Fruit fly (Drosophila melanogaster): ENCODE data around the gene Rnb.
A peak's percentile ranks its signal among the peaks of the same experiment; 100 is the strongest.

Gene Rnb

dm6 chr3R:29837771-29838170 is 38.6 kb upstream of the Rnb start (continued):
- no peak for TF ChIP-seq achi (GFP tag; optimal IDR thresholded peaks at IDR 0.05)
- no peak for TF ChIP-seq Hr38 (GFP tag; optimal IDR thresholded peaks at IDR 0.05)
- TF ChIP-seq CG4318 (GFP tag; optimal IDR thresholded peaks at IDR 0.05): no peak
- no peak for TF ChIP-seq CG11902 (GFP tag; optimal IDR thresholded peaks at IDR 0.05)
- TF ChIP-seq CG32006 (GFP tag; optimal IDR thresholded peaks at IDR 0.05): peak; percentile 64
- TF ChIP-seq Sox15 (GFP tag; optimal IDR thresholded peaks at IDR 0.05): no peak
- peak in 1 of 2 experiments; percentile 34 for TF ChIP-seq ss (GFP tag; optimal IDR thresholded peaks at IDR 0.05)
- TF ChIP-seq acj6 (GFP tag; optimal IDR thresholded peaks at IDR 0.05): no peak
- TF ChIP-seq CG11762 (GFP tag; optimal IDR thresholded peaks at IDR 0.05; ENCODE audit: insufficient read depth): no peak
- TF ChIP-seq Sox102F (GFP tag; optimal IDR thresholded peaks at IDR 0.05): no peak
- no peak for TF ChIP-seq Ets96B (tag; optimal IDR thresholded peaks at IDR 0.05)
- no peak for TF ChIP-seq dsx (GFP tag; optimal IDR thresholded peaks at IDR 0.05; ENCODE audit: poor library complexity, severe bottlenecking)
- peak; percentile 4 for TF ChIP-seq pdm3 (GFP tag; optimal IDR thresholded peaks at IDR 0.05)
- TF ChIP-seq topi (GFP tag; optimal IDR thresholded peaks at IDR 0.05): no peak
- TF ChIP-seq Gug (GFP tag; IDR thresholded peaks at IDR 0.05): no peak
- no peak for TF ChIP-seq OdsH (GFP tag; optimal IDR thresholded peaks at IDR 0.05)
- TF ChIP-seq svp (GFP tag): no peak
- TF ChIP-seq salr (GFP tag; optimal IDR thresholded peaks at IDR 0.05): no peak
- no peak for TF ChIP-seq Hr39 (GFP tag; optimal IDR thresholded peaks at IDR 0.05)
- TF ChIP-seq CG6792 (GFP tag; optimal IDR thresholded peaks at IDR 0.05): no peak
- no peak for TF ChIP-seq dac (GFP tag; optimal IDR thresholded peaks at IDR 0.05)
- TF ChIP-seq fkh (GFP tag; optimal IDR thresholded peaks at IDR 0.05): no peak
- TF ChIP-seq Hr4 (GFP tag; optimal IDR thresholded peaks at IDR 0.05): peak; percentile 42
- TF ChIP-seq CG34406 (GFP tag; optimal IDR thresholded peaks at IDR 0.05): no peak
- no peak for TF ChIP-seq Lpt (GFP tag; optimal IDR thresholded peaks at IDR 0.05)
- no peak for TF ChIP-seq vri (GFP tag; optimal IDR thresholded peaks at IDR 0.05)
- no peak for TF ChIP-seq CG7368 (GFP tag; optimal IDR thresholded peaks at IDR 0.05)
- TF ChIP-seq CG8632 (GFP tag; optimal IDR thresholded peaks at IDR 0.05): no peak
- no peak for TF ChIP-seq Met (GFP tag; optimal IDR thresholded peaks at IDR 0.05)
- TF ChIP-seq Eip75B (GFP tag; optimal IDR thresholded peaks at IDR 0.05): no peak
- TF ChIP-seq CG1621 (tag; optimal IDR thresholded peaks at IDR 0.05): no peak
- no peak for TF ChIP-seq CG6276 (GFP tag; optimal IDR thresholded peaks at IDR 0.05)

- TF ChIP-seq Sox102F (GFP tag; optimal IDR thresholded peaks at IDR 0.05) (no peak), CG9139 (GFP tag; optimal IDR thresholded peaks at IDR 0.05) (no peak), pdm3 (GFP tag; optimal IDR thresholded peaks at IDR 0.05) (no peak), vri (GFP tag; optimal IDR thresholded peaks at IDR 0.05) (no peak), svp (GFP tag) (no peak), CG32006 (GFP tag; optimal IDR thresholded peaks at IDR 0.05) (no peak), Sox14 (GFP tag; optimal IDR thresholded peaks at IDR 0.05) (no peak), dsx (GFP tag; optimal IDR thresholded peaks at IDR 0.05; ENCODE audit: poor library complexity, severe bottlenecking) (no peak), Met (GFP tag; optimal IDR thresholded peaks at IDR 0.05) (no peak), CG3919 (GFP tag; optimal IDR thresholded peaks at IDR 0.05) (no peak), CG8319 (GFP tag; optimal IDR thresholded peaks at IDR 0.05) (no peak), CG8632 (GFP tag; optimal IDR thresholded peaks at IDR 0.05) (no peak), Ets96B (tag; optimal IDR thresholded peaks at IDR 0.05) (no peak), Ets21C (GFP tag; optimal IDR thresholded peaks at IDR 0.05) (no peak)
These were observed 37.0 kb upstream of the Rnb start, which contains the start of gene CG42592 for dm6 chr3R:29836188-29836587. CG42592 (minus strand) TSS chr3R:29836288.

dm6 chr3R:29835710-29836049 is 36.5 kb upstream of the Rnb start, which contains the start of gene Prtl99C:
Prtl99C (plus strand) TSS chr3R:29835950.
- TF ChIP-seq vri (GFP tag; optimal IDR thresholded peaks at IDR 0.05): no peak
- no peak for TF ChIP-seq eg (GFP tag; IDR thresholded peaks at IDR 0.05)
- TF ChIP-seq fd85E (GFP tag; optimal IDR thresholded peaks at IDR 0.05): no peak
- TF ChIP-seq OdsH (GFP tag; optimal IDR thresholded peaks at IDR 0.05): no peak
- TF ChIP-seq Sox14 (GFP tag; optimal IDR thresholded peaks at IDR 0.05): no peak
- TF ChIP-seq Smox (GFP tag; optimal IDR thresholded peaks at IDR 0.05): no peak
- no peak for TF ChIP-seq CG4318 (GFP tag; optimal IDR thresholded peaks at IDR 0.05)
- no peak for TF ChIP-seq Sox15 (GFP tag; optimal IDR thresholded peaks at IDR 0.05)
- no peak for TF ChIP-seq CG34406 (GFP tag; optimal IDR thresholded peaks at IDR 0.05)
- no peak for TF ChIP-seq fkh (GFP tag; optimal IDR thresholded peaks at IDR 0.05)
- no peak for TF ChIP-seq CG6792 (GFP tag; optimal IDR thresholded peaks at IDR 0.05)
- no peak for TF ChIP-seq Hr4 (GFP tag; optimal IDR thresholded peaks at IDR 0.05)

Measured in whole organism, prepupa.